Fruit fly (Drosophila melanogaster) whole organism, wandering third instar larva: ENCODE results near the gene Hs2st.

Experiments
- Abd-B ChIP-seq: fragments of >200 bp; optimal IDR thresholded peaks from 2 replicates; lab custom pipeline; 2017; ENCODE audit warnings: missing biosample characterization, missing genetic modification characterization
- CG32264 ChIP-seq: fragments of 200-800 bp; sonication (Bioruptor generic); optimal IDR thresholded peaks from 2 replicates; lab custom pipeline; 2016; ENCODE audit warnings: missing biosample characterization, missing genetic modification characterization
- CG9705 ChIP-seq: fragments of 200-800 bp; sonication (Bioruptor generic); optimal IDR thresholded peaks from 2 replicates; lab custom pipeline; 2018; ENCODE audit warnings: missing biosample characterization, mild to moderate bottlenecking, missing genetic modification characterization
- CrebA ChIP-seq: fragments of 200-800 bp; sonication (Bioruptor generic); optimal IDR thresholded peaks from 2 replicates; lab custom pipeline; 2016; ENCODE audit warnings: missing biosample characterization, mild to moderate bottlenecking, missing genetic modification characterization, borderline replicate concordance
- Dfd ChIP-seq: fragments of >200 bp; optimal IDR thresholded peaks from 2 replicates; lab custom pipeline; 2017; ENCODE audit warnings: missing biosample characterization, missing genetic modification characterization
- Dif ChIP-seq: fragments of 200-275, 200-300 bp; sonication (Bioruptor generic); optimal IDR thresholded peaks from 2 replicates; lab custom pipeline; 2018; ENCODE audit warnings: missing biosample characterization, missing genetic modification characterization; ENCODE audit not compliant: partially characterized antibody
- GATAd ChIP-seq: sonication (Bioruptor generic); optimal IDR thresholded peaks from 2 replicates; lab custom pipeline; 2016; ENCODE audit warnings: missing biosample characterization, missing genetic modification characterization
- HLH106 ChIP-seq: fragments of 200-800 bp; optimal IDR thresholded peaks from 3 replicates; lab custom pipeline; 2019; ENCODE audit warnings: missing biosample characterization, mild to moderate bottlenecking, missing genetic modification characterization, moderate library complexity
- Hnf4 ChIP-seq: fragments of 200-800 bp; sonication (Bioruptor generic); optimal IDR thresholded peaks from 2 replicates; lab custom pipeline; 2016; ENCODE audit warnings: missing biosample characterization, mild to moderate bottlenecking, missing genetic modification characterization
- Hr78 ChIP-seq: fragments of >200 bp; optimal IDR thresholded peaks from 2 replicates; lab custom pipeline; 2017; ENCODE audit warnings: missing biosample characterization, missing genetic modification characterization
- Hr83 ChIP-seq: fragments of 200-300 bp; sonication (Bioruptor generic); optimal IDR thresholded peaks from 2 replicates; lab custom pipeline; 2016; ENCODE audit warnings: missing biosample characterization, mild to moderate bottlenecking, missing genetic modification characterization, moderate library complexity; ENCODE audit not compliant: poor library complexity, severe bottlenecking
- Jra ChIP-seq: sonication (Bioruptor generic); optimal IDR thresholded peaks from 2 replicates; lab custom pipeline; 2016; ENCODE audit warnings: missing biosample characterization, missing genetic modification characterization
- Mio ChIP-seq: sonication (Bioruptor generic); optimal IDR thresholded peaks from 2 replicates; lab custom pipeline; 2016; ENCODE audit warnings: missing biosample characterization, missing genetic modification characterization
- Myc ChIP-seq: fragments of >200 bp; optimal IDR thresholded peaks from 2 replicates; lab custom pipeline; 2017
- N ChIP-seq: fragments of >200 bp; optimal IDR thresholded peaks from 2 replicates; lab custom pipeline; 2018; ENCODE audit warnings: missing biosample characterization, missing external identifiers, missing genetic modification characterization
- OdsH ChIP-seq: fragments of 200-800 bp; sonication (Bioruptor generic); optimal IDR thresholded peaks from 2 replicates; lab custom pipeline; 2016; ENCODE audit warnings: missing biosample characterization, mild to moderate bottlenecking, missing genetic modification characterization
- Rel ChIP-seq, 2 experiments: fragments of 200-800 bp; sonication (Bioruptor generic) in 1 of 2; optimal IDR thresholded peaks; 2 replicates in 1 of 2; 3 replicates in 1 of 2; lab custom pipeline; 2016 to 2019; ENCODE audit warnings: mild to moderate bottlenecking in 2 of 2, missing biosample characterization in 2 of 2, missing genetic modification characterization in 2 of 2, moderate library complexity in 1 of 2
- Sp1 ChIP-seq: fragments of 200-800 bp; sonication (Bioruptor generic); optimal IDR thresholded peaks from 3 replicates; lab custom pipeline; 2019; ENCODE audit warnings: missing biosample characterization, mild to moderate bottlenecking, missing genetic modification characterization, moderate library complexity
- Vsx2 ChIP-seq: fragments of 200-300, 225-300 bp; sonication (Bioruptor generic); optimal IDR thresholded peaks from 2 replicates; lab custom pipeline; 2018; ENCODE audit warnings: missing biosample characterization, missing genetic modification characterization; ENCODE audit not compliant: partially characterized antibody
- br ChIP-seq: fragments of 200-800 bp; sonication (Bioruptor generic); optimal IDR thresholded peaks from 2 replicates; lab custom pipeline; 2016; ENCODE audit warnings: missing biosample characterization, missing genetic modification characterization
- brk ChIP-seq: fragments of 200-800 bp; sonication (Bioruptor generic); optimal IDR thresholded peaks from 2 replicates; lab custom pipeline; 2016; ENCODE audit warnings: missing biosample characterization, mild to moderate bottlenecking, missing genetic modification characterization
- dl ChIP-seq, 2 experiments: fragments of 175-275, 200-275 bp in 1 of 2; fragments of 200-275 bp in 1 of 2; sonication (Bioruptor generic); optimal IDR thresholded peaks; lab custom pipeline; 2018; ENCODE audit warnings: mild to moderate bottlenecking in 2 of 2, missing biosample characterization in 2 of 2, missing genetic modification characterization in 2 of 2, moderate library complexity in 2 of 2; ENCODE audit not compliant: partially characterized antibody in 2 of 2, insufficient read depth in 1 of 2
- dmrt93B ChIP-seq: fragments of 200-800 bp; sonication (Bioruptor generic); optimal IDR thresholded peaks from 2 replicates; lab custom pipeline; 2018; ENCODE audit warnings: missing biosample characterization, mild to moderate bottlenecking, missing genetic modification characterization
- dsf ChIP-seq: sonication (Bioruptor generic); optimal IDR thresholded peaks from 2 replicates; lab custom pipeline; 2016; ENCODE audit warnings: missing biosample characterization, missing genetic modification characterization, borderline replicate concordance
- ey ChIP-seq: fragments of 200-800 bp; sonication (Bioruptor generic); optimal IDR thresholded peaks from 2 replicates; lab custom pipeline; 2016; ENCODE audit warnings: missing biosample characterization, missing genetic modification characterization
- foxo ChIP-seq, 2 experiments: fragments of 200-800 bp; sonication (Bioruptor generic); optimal IDR thresholded peaks; 2 replicates in 1 of 2; 3 replicates in 1 of 2; lab custom pipeline; 2016 to 2017; ENCODE audit warnings: missing biosample characterization in 2 of 2, missing genetic modification characterization in 2 of 2
- fru ChIP-seq: fragments of 200-800 bp; sonication (Bioruptor generic); optimal IDR thresholded peaks from 3 replicates; lab custom pipeline; 2016; ENCODE audit warnings: missing biosample characterization, mild to moderate bottlenecking, missing genetic modification characterization
- h ChIP-seq: fragments of 200-800 bp; sonication (Bioruptor generic); optimal IDR thresholded peaks from 3 replicates; lab custom pipeline; 2016; ENCODE audit warnings: missing biosample characterization, mild to moderate bottlenecking, missing genetic modification characterization
- jim ChIP-seq: fragments of 175-275, 200-325 bp; sonication (Bioruptor generic); optimal IDR thresholded peaks from 2 replicates; lab custom pipeline; 2016; ENCODE audit warnings: missing biosample characterization, mild to moderate bottlenecking, missing genetic modification characterization
- lola ChIP-seq: fragments of >200 bp; optimal IDR thresholded peaks from 2 replicates; lab custom pipeline; 2017; ENCODE audit warnings: missing biosample characterization, missing genetic modification characterization
- pan ChIP-seq: fragments of >200 bp; optimal IDR thresholded peaks from 2 replicates; lab custom pipeline; 2017
- psq ChIP-seq: fragments of 200-800 bp; sonication (Bioruptor generic); optimal IDR thresholded peaks from 3 replicates; lab custom pipeline; 2017; ENCODE audit warnings: missing biosample characterization, mild to moderate bottlenecking, missing genetic modification characterization, moderate library complexity
- rgr ChIP-seq: fragments of 200-800 bp; sonication (Bioruptor generic); optimal IDR thresholded peaks from 3 replicates; lab custom pipeline; 2016; ENCODE audit warnings: missing biosample characterization, mild to moderate bottlenecking, missing genetic modification characterization
- sage ChIP-seq: fragments of 200-800 bp; sonication (Bioruptor generic); optimal IDR thresholded peaks from 2 replicates; lab custom pipeline; 2016; ENCODE audit warnings: missing biosample characterization, mild to moderate bottlenecking, missing genetic modification characterization
- sv ChIP-seq: fragments of 200-800 bp; sonication (Bioruptor generic); optimal IDR thresholded peaks from 3 replicates; lab custom pipeline; 2016; ENCODE audit warnings: missing biosample characterization, missing genetic modification characterization
- tai ChIP-seq: sonication (Bioruptor generic); optimal IDR thresholded peaks from 2 replicates; lab custom pipeline; 2016; ENCODE audit warnings: missing biosample characterization, missing genetic modification characterization
- usp ChIP-seq: fragments of >200 bp; optimal IDR thresholded peaks from 2 replicates; lab custom pipeline; 2017; ENCODE audit warnings: missing biosample characterization, missing genetic modification characterization
- woc ChIP-seq: sonication (Bioruptor generic); optimal IDR thresholded peaks from 2 replicates; lab custom pipeline; 2016; ENCODE audit warnings: missing biosample characterization, mild to moderate bottlenecking, missing genetic modification characterization

The Hs2st gene

dm6 chr2L:19423467-19424122 lies 21.0 kb downstream of the Hs2st start, which contains the start of the genes Alp12 and CG13085:
Alp12 (plus strand) TSS chr2L:19424050.
CG13085 (plus strand) TSS chr2L:19424050.
- TF ChIP-seq Vsx2 (GFP tag; lab: Kevin White, UChicago) (peak; percentile 45), jim (GFP tag; lab: Kevin White, UChicago) (no peak), Dfd (GFP tag; lab: Kevin White, UChicago) (no peak), Mio (GFP tag; lab: Kevin White, UChicago) (peak; percentile 33), CrebA (no peak), Hr78 (GFP tag; lab: Kevin White, UChicago) (no peak), woc (GFP tag; lab: Kevin White, UChicago) (peak; percentile 73), Hnf4 (GFP tag; lab: Kevin White, UChicago) (peak; percentile 84), foxo (GFP tag; optimal IDR thresholded peaks at IDR 0.05; lab: Kevin White, UChicago) (peak; percentile 29 to 94), tai (no peak), CG32264 (GFP tag; lab: Kevin White, UChicago) (peak; percentile 65), sv (GFP tag; lab: Kevin White, UChicago) (peak; percentile 97), Abd-B (GFP tag; lab: Kevin White, UChicago) (no peak), dsf (GFP tag; lab: Kevin White, UChicago) (peak; percentile 62), ey (GFP tag; lab: Kevin White, UChicago) (peak; percentile 94), usp (GFP tag; lab: Kevin White, UChicago) (no peak), GATAd (GFP tag; lab: Kevin White, UChicago) (no peak), Dif (GFP tag; lab: Kevin White, UChicago) (peak; percentile 98), dmrt93B (peak; percentile 90), dl (GFP tag; optimal IDR thresholded peaks at IDR 0.05; lab: Kevin White, UChicago; ENCODE audit: insufficient read depth in 1 of 2, partially characterized antibody in 2 of 2) (peak; percentile 89 to 97), Myc (lab: Kevin White, UChicago) (no peak), br (GFP tag; lab: Kevin White, UChicago) (peak; percentile 92), brk (GFP tag; lab: Kevin White, UChicago) (peak; percentile 83), Hr83 (GFP tag; lab: Kevin White, UChicago) (peak; percentile 87), fru (peak; percentile 96), Sp1 (peak; percentile 96), OdsH (GFP tag; lab: Kevin White, UChicago) (peak; percentile 94), h (GFP tag; lab: Kevin White, UChicago) (peak; percentile 94), Jra (GFP tag; lab: Kevin White, UChicago) (peak; percentile 73), pan (lab: Kevin White, UChicago) (no peak), lola (GFP tag; lab: Kevin White, UChicago) (no peak), sage (GFP tag; lab: Kevin White, UChicago) (peak; percentile 80), rgr (GFP tag; lab: Kevin White, UChicago) (peak; percentile 94), N (no peak), HLH106 (peak; percentile 93), Rel (GFP tag; optimal IDR thresholded peaks at IDR 0.05; lab: Kevin White, UChicago) (peak; percentile 60), Rel (tag; optimal IDR thresholded peaks at IDR 0.05; lab: Kevin White, UChicago) (peak; percentile 58), CG9705 (peak; percentile 81), psq (GFP tag; lab: Kevin White, UChicago) (peak; percentile 90)
- TF ChIP-seq, all 38 proteins: peak for 26

DNA sequence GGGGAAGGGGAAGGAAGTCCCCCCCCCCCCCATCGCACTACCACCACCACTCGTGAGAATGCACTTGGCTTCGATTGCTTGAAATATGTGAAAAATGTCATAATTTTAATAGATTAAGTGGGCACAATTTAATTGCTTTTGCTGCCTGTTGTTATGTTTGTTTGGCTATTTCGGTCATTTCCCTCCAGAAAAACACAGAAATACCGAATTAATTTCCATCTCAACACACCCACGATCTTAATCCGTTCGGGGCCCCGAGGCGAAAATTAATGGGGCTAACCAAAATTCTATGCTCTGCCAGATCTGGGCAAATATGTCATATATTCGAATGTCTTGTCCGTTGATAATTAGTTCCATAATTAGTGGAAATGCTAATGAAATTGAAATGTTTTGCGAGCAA lies 21.9 kb downstream of the Hs2st start:
- TF ChIP-seq CrebA = no peak
- TF ChIP-seq Hr78 (GFP tag; lab: Kevin White, UChicago) = no peak
- TF ChIP-seq CG32264 (GFP tag; lab: Kevin White, UChicago) = no peak
- no peak for TF ChIP-seq Sp1
- TF ChIP-seq GATAd (GFP tag; lab: Kevin White, UChicago) = no peak
- TF ChIP-seq Mio (GFP tag; lab: Kevin White, UChicago) = no peak
- TF ChIP-seq dmrt93B = no peak
